Fruit fly (Drosophila melanogaster) whole organism, embryonic: Measurements from ENCODE around the gene CG8944.

Source experiments
- Asciz ChIP-seq: fragments of 200-800 bp; sonication (Bioruptor generic); optimal IDR thresholded peaks from 2 replicates; lab custom pipeline; 2017; ENCODE audit warnings: missing biosample characterization, mild to moderate bottlenecking, missing genetic modification characterization, missing genetic modification reagents
- CG12155 ChIP-seq: fragments of 200-800 bp; sonication (Bioruptor generic); optimal IDR thresholded peaks from 3 replicates; lab custom pipeline; 2016; ENCODE audit warnings: missing biosample characterization, missing genetic modification characterization
- CG1233 ChIP-seq: fragments of 200-800 bp; sonication (Bioruptor generic); optimal IDR thresholded peaks from 4 replicates; lab custom pipeline; 2018; ENCODE audit warnings: missing biosample characterization, mild to moderate bottlenecking, missing genetic modification characterization
- CG12744 ChIP-seq: fragments of 200-800 bp; sonication (Bioruptor generic); optimal IDR thresholded peaks from 2 replicates; lab custom pipeline; 2016; ENCODE audit warnings: missing biosample characterization, missing genetic modification characterization
- CG13287 ChIP-seq: fragments of 200-800 bp; sonication (Bioruptor generic); IDR thresholded peaks from 2 replicates; pipeline ENCODE4 v1.3.6; 2022; ENCODE audit warnings: missing biosample characterization, missing genetic modification characterization; ENCODE audit not compliant: partially characterized antibody
- CG14014 ChIP-seq: fragments of 200-800 bp; sonication (Bioruptor generic); IDR thresholded peaks from 2 replicates; pipeline ENCODE4 v1.3.6; 2022; ENCODE audit warnings: missing biosample characterization, missing genetic modification characterization
- CG15479 ChIP-seq: fragments of 200-800 bp; sonication (Bioruptor generic); optimal IDR thresholded peaks from 3 replicates; lab custom pipeline; 2019; ENCODE audit warnings: missing biosample characterization, mild to moderate bottlenecking, missing genetic modification characterization, moderate library complexity
- CG17361 ChIP-seq: fragments of 200-800 bp; sonication (Bioruptor generic); IDR thresholded peaks from 3 replicates; pipeline ENCODE4 v1.3.6; 2022; ENCODE audit warnings: missing biosample characterization, missing genetic modification characterization
- CG17568 ChIP-seq: fragments of 200-800 bp; sonication (Bioruptor generic); optimal IDR thresholded peaks from 2 replicates; lab custom pipeline; 2018; ENCODE audit warnings: missing biosample characterization, mild to moderate bottlenecking, missing genetic modification characterization, moderate library complexity
- CG18476 ChIP-seq: fragments of 200-800 bp; sonication (Bioruptor generic); optimal IDR thresholded peaks from 2 replicates; lab custom pipeline; 2016; ENCODE audit warnings: missing biosample characterization, mild to moderate bottlenecking, missing genetic modification characterization
- CG2889 ChIP-seq: fragments of 200-800 bp; sonication (Bioruptor generic); IDR thresholded peaks from 3 replicates; pipeline ENCODE4 v1.3.6; 2022; ENCODE audit warnings: missing biosample characterization, missing genetic modification characterization
- CG34422 ChIP-seq: fragments of 200-800 bp; sonication (Bioruptor generic); IDR thresholded peaks from 3 replicates; pipeline ENCODE4 v1.3.6; 2022; ENCODE audit warnings: missing biosample characterization, missing genetic modification characterization
- CG4617 ChIP-seq: fragments of 200-800 bp; sonication (Bioruptor generic); optimal IDR thresholded peaks from 3 replicates; lab custom pipeline; 2016; ENCODE audit warnings: missing biosample characterization, missing genetic modification characterization, borderline replicate concordance
- CG4707 ChIP-seq: fragments of 200-800 bp; sonication (Bioruptor generic); optimal IDR thresholded peaks from 2 replicates; lab custom pipeline; 2018; ENCODE audit warnings: missing biosample characterization, mild to moderate bottlenecking, missing genetic modification characterization, moderate library complexity
- CG7556 ChIP-seq: fragments of 200-800 bp; sonication (Bioruptor generic); optimal IDR thresholded peaks from 2 replicates; lab custom pipeline; 2017; ENCODE audit warnings: missing biosample characterization, mild to moderate bottlenecking, missing genetic modification characterization
- CG8765 ChIP-seq: fragments of 200-800 bp; sonication (Bioruptor generic); IDR thresholded peaks from 2 replicates; pipeline ENCODE4 v1.3.6; 2022; ENCODE audit warnings: missing biosample characterization, missing genetic modification characterization
- CG9817 ChIP-seq: fragments of 200-800 bp; sonication (Bioruptor generic); optimal IDR thresholded peaks from 2 replicates; lab custom pipeline; 2018; ENCODE audit warnings: missing biosample characterization, mild to moderate bottlenecking, missing genetic modification characterization, moderate library complexity
- CkIIα-i1 ChIP-seq: fragments of 200-800 bp; sonication (Bioruptor generic); IDR thresholded peaks from 2 replicates; pipeline ENCODE4 v1.3.6; 2022; ENCODE audit warnings: missing biosample characterization, missing genetic modification characterization
- D19A ChIP-seq: fragments of 200-800 bp; optimal IDR thresholded peaks from 3 replicates; lab custom pipeline; 2019; ENCODE audit warnings: missing biosample characterization, mild to moderate bottlenecking, missing genetic modification characterization, moderate library complexity
- Doc2 ChIP-seq: fragments of 200-800 bp; sonication (Bioruptor generic); IDR thresholded peaks from 2 replicates; pipeline ENCODE4 v1.3.6; 2022; ENCODE audit warnings: missing biosample characterization, missing genetic modification characterization
- Dp ChIP-seq: fragments of 200-800 bp; sonication (Bioruptor generic); optimal IDR thresholded peaks from 2 replicates; lab custom pipeline; 2018; ENCODE audit warnings: missing biosample characterization, mild to moderate bottlenecking, missing genetic modification characterization, moderate library complexity
- E2f2 ChIP-seq: fragments of 200-800 bp; sonication (Bioruptor generic); IDR thresholded peaks from 2 replicates; pipeline ENCODE4 v1.3.6; 2022; ENCODE audit warnings: missing biosample characterization, missing genetic modification characterization
- Elba2 ChIP-seq: fragments of 200-800 bp; sonication (Bioruptor generic); optimal IDR thresholded peaks from 3 replicates; lab custom pipeline; 2016; ENCODE audit warnings: missing biosample characterization, missing genetic modification characterization
- Gug ChIP-seq: fragments of 200-800 bp; sonication (Bioruptor generic); IDR thresholded peaks from 4 replicates; pipeline ENCODE4 v1.3.6; 2022; ENCODE audit warnings: missing biosample characterization, missing genetic modification characterization
- HmgZ ChIP-seq: fragments of 200-800 bp; sonication (Bioruptor generic); optimal IDR thresholded peaks from 2 replicates; lab custom pipeline; 2018; ENCODE audit warnings: missing biosample characterization, mild to moderate bottlenecking, missing genetic modification characterization
- NC2β ChIP-seq: fragments of 200-800 bp; sonication (Bioruptor generic); optimal IDR thresholded peaks from 2 replicates; lab custom pipeline; 2016; ENCODE audit warnings: missing biosample characterization, missing genetic modification characterization
- NK7.1 ChIP-seq: fragments of 200-800 bp; sonication (Bioruptor generic); optimal IDR thresholded peaks from 3 replicates; lab custom pipeline; 2016; ENCODE audit warnings: missing biosample characterization, missing genetic modification characterization
- Nf-YB ChIP-seq: fragments of 200-800 bp; sonication (Bioruptor generic); optimal IDR thresholded peaks from 3 replicates; lab custom pipeline; 2019; ENCODE audit warnings: missing biosample characterization, mild to moderate bottlenecking, missing genetic modification characterization, moderate library complexity
- Sox102F ChIP-seq: fragments of 200-800 bp; sonication (Bioruptor generic); optimal IDR thresholded peaks from 2 replicates; lab custom pipeline; 2018; ENCODE audit warnings: missing biosample characterization, mild to moderate bottlenecking, missing genetic modification characterization, moderate library complexity
- TFAM ChIP-seq: fragments of 200-800 bp; sonication (Bioruptor generic); optimal IDR thresholded peaks from 2 replicates; lab custom pipeline; 2017; ENCODE audit warnings: missing biosample characterization, missing genetic modification characterization, inconsistent platforms
- Usf ChIP-seq: fragments of 200-800 bp; sonication (Bioruptor generic); optimal IDR thresholded peaks from 2 replicates; lab custom pipeline; 2017; ENCODE audit warnings: missing genotype, missing biosample characterization, missing genetic modification characterization
- al ChIP-seq: fragments of 200-800 bp; sonication (Bioruptor generic); IDR thresholded peaks from 2 replicates; pipeline ENCODE4 v1.3.6; 2022; ENCODE audit warnings: missing biosample characterization, missing genetic modification characterization
- bbx ChIP-seq: fragments of 200-800 bp; sonication (Bioruptor generic); IDR thresholded peaks from 2 replicates; pipeline ENCODE4 v1.3.6; 2022; ENCODE audit warnings: missing biosample characterization, missing genetic modification characterization; ENCODE audit not compliant: partially characterized antibody
- cato ChIP-seq: fragments of 200-800 bp; sonication (Bioruptor generic); optimal IDR thresholded peaks from 2 replicates; lab custom pipeline; 2016; ENCODE audit warnings: missing biosample characterization, missing genetic modification characterization, borderline replicate concordance
- chinmo ChIP-seq: fragments of 200-800 bp; sonication (Bioruptor generic); IDR thresholded peaks from 4 replicates; pipeline ENCODE4 v1.3.6; 2022; ENCODE audit warnings: missing biosample characterization, missing genetic modification characterization; ENCODE audit not compliant: partially characterized antibody
- chm ChIP-seq: fragments of 200-800 bp; sonication (Bioruptor generic); IDR thresholded peaks from 2 replicates; pipeline ENCODE4 v1.3.6; 2022; ENCODE audit warnings: missing biosample characterization, missing genetic modification characterization
- chn ChIP-seq: fragments of 200-800 bp; sonication (Bioruptor generic); optimal IDR thresholded peaks from 2 replicates; lab custom pipeline; 2016; ENCODE audit warnings: missing biosample characterization, missing genetic modification characterization
- cwo ChIP-seq: fragments of 200-800 bp; sonication (Bioruptor generic); optimal IDR thresholded peaks from 3 replicates; lab custom pipeline; 2017; ENCODE audit warnings: missing biosample characterization, missing genetic modification characterization, mild to moderate bottlenecking, moderate library complexity, missing genetic modification reagents
- da ChIP-seq: fragments of 200-800 bp; sonication (Bioruptor generic); optimal IDR thresholded peaks from 2 replicates; lab custom pipeline; 2016; ENCODE audit warnings: missing biosample characterization, missing genetic modification characterization
- disco-r ChIP-seq: fragments of 200-800 bp; sonication (Bioruptor generic); optimal IDR thresholded peaks from 2 replicates; lab custom pipeline; 2016; ENCODE audit warnings: missing biosample characterization, missing genetic modification characterization
- fd3F ChIP-seq: fragments of 200-800 bp; sonication (Bioruptor generic); optimal IDR thresholded peaks from 2 replicates; lab custom pipeline; 2018; ENCODE audit warnings: missing biosample characterization, mild to moderate bottlenecking, missing genetic modification characterization, moderate library complexity
- gsb ChIP-seq: fragments of 200-800 bp; sonication (Bioruptor generic); IDR thresholded peaks from 2 replicates; pipeline ENCODE4 v1.3.6; 2022; ENCODE audit warnings: missing biosample characterization, missing genetic modification characterization
- hth ChIP-seq: fragments of >200 bp; optimal IDR thresholded peaks from 2 replicates; lab custom pipeline; 2017; ENCODE audit warnings: inconsistent platforms
- ind ChIP-seq: fragments of 200-800 bp; sonication (Bioruptor generic); optimal IDR thresholded peaks from 3 replicates; lab custom pipeline; 2016; ENCODE audit warnings: missing biosample characterization, missing genetic modification characterization
- lov ChIP-seq, 2 experiments: fragments of 200-800 bp in 1 of 2; fragments of >200 bp in 1 of 2; sonication (Bioruptor generic) in 1 of 2; IDR thresholded peaks in 1 of 2; optimal IDR thresholded peaks in 1 of 2; 2 replicates in 1 of 2; 3 replicates in 1 of 2; pipeline versions ENCODE4 v1.3.6 to Lab custom; 2017 to 2022; ENCODE audit warnings: missing biosample characterization in 1 of 2, missing genetic modification characterization in 1 of 2
- pnt ChIP-seq: fragments of 200-800 bp; sonication (Bioruptor generic); optimal IDR thresholded peaks from 3 replicates; lab custom pipeline; 2016; ENCODE audit warnings: missing biosample characterization, missing genetic modification characterization
- repo ChIP-seq: fragments of 200-800 bp; sonication (Bioruptor generic); optimal IDR thresholded peaks from 2 replicates; lab custom pipeline; 2016; ENCODE audit warnings: missing biosample characterization, missing genetic modification characterization
- ro ChIP-seq: fragments of 200-800 bp; sonication (Bioruptor generic); IDR thresholded peaks from 2 replicates; pipeline ENCODE4 v1.3.6; 2022; ENCODE audit warnings: missing biosample characterization, missing genetic modification characterization
- sima ChIP-seq: fragments of 200-800 bp; sonication (Bioruptor generic); optimal IDR thresholded peaks from 2 replicates; lab custom pipeline; 2016; ENCODE audit warnings: missing biosample characterization, missing genetic modification characterization
- zfh2 ChIP-seq: fragments of 200-800 bp; sonication (Bioruptor generic); optimal IDR thresholded peaks from 2 replicates; lab custom pipeline; 2016; ENCODE audit warnings: missing biosample characterization, missing genetic modification characterization

The CG8944 gene

DNA sequence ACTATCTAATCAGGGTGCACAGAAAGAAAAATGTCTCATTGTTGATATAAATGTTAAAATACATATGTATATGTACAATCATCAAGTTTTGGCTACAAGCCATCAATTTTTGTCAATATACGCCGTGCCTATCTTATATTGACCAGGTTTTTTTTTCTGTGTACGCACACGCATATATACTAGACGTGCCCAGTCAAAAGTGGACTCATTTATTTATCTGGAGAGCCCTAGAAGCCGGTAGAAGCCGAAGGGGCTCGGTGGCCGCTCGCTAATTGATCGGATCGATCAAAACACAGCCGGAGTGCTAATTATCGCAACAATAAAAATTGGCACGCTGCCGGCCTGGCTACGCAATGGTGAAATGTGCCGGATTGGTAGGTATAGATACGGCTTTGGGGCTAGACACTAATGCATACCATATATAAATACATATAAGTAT, 5.7 kb downstream of the CG8944 start (continued):
- no peak for TF ChIP-seq lov (optimal IDR thresholded peaks at IDR 0.05; lab: Kevin White, UChicago)
- TF ChIP-seq lov (GFP tag; IDR thresholded peaks at IDR 0.05; lab: Robert Waterston, UW): no peak
- TF ChIP-seq CG34422 (GFP tag; lab: Robert Waterston, UW): peak; percentile 57; the same call in 1 of the 3 replicates
- TF ChIP-seq cato (GFP tag; lab: Kevin White, UChicago): peak; percentile 29
- peak; percentile 66 for TF ChIP-seq CG7556
- no peak for TF ChIP-seq disco-r (GFP tag; lab: Kevin White, UChicago)
- no peak for TF ChIP-seq pnt
- no peak for TF ChIP-seq TFAM (GFP tag; lab: Kevin White, UChicago)
- peak; percentile 88 for TF ChIP-seq HmgZ (tag; lab: Kevin White, UChicago)
- TF ChIP-seq CG4707: peak; percentile 14
- TF ChIP-seq repo (GFP tag; lab: Kevin White, UChicago): no peak
- TF ChIP-seq Dp (GFP tag; lab: Kevin White, UChicago): no peak
- peak; percentile 67 for TF ChIP-seq ind
- peak; percentile 70 for TF ChIP-seq gsb (GFP tag; lab: Robert Waterston, UW)
- no peak for TF ChIP-seq CG4617 (GFP tag; lab: Kevin White, UChicago)
- peak; percentile 80 for TF ChIP-seq CG14014 (GFP tag; lab: Robert Waterston, UW)
- peak; percentile 46 for TF ChIP-seq CG1233 (GFP tag; lab: Kevin White, UChicago)
- no peak for TF ChIP-seq da (GFP tag; lab: Kevin White, UChicago)
- TF ChIP-seq Sox102F: no peak
- peak; percentile 60 for TF ChIP-seq fd3F (GFP tag; lab: Kevin White, UChicago)
- TF ChIP-seq CG15479: no peak
- TF ChIP-seq chm: peak; percentile 62; the same call in 1 of the 2 replicates
- peak; percentile 51 for TF ChIP-seq CG12744 (GFP tag; lab: Kevin White, UChicago)
- TF ChIP-seq CG17568 (GFP tag; lab: Kevin White, UChicago): no peak
- TF ChIP-seq CG8765: no peak
- no peak for TF ChIP-seq CG13287 (GFP tag; lab: Robert Waterston, UW)
- TF ChIP-seq E2f2: peak; percentile 36; the same call in 1 of the 2 replicates
- TF ChIP-seq CG17361: peak; percentile 59
- TF ChIP-seq zfh2 (GFP tag; lab: Kevin White, UChicago): peak; percentile 58
- no peak for TF ChIP-seq Doc2 (GFP tag; lab: Robert Waterston, UW)
- TF ChIP-seq Asciz (GFP tag; lab: Kevin White, UChicago): no peak
- no peak for TF ChIP-seq chinmo (GFP tag; lab: Robert Waterston, UW)
- peak; percentile 37 for TF ChIP-seq D19A (tag; lab: Kevin White, UChicago)
- peak; percentile 47 for TF ChIP-seq NK7.1 (GFP tag; lab: Kevin White, UChicago)
- peak; percentile 45 for TF ChIP-seq NC2β (GFP tag; lab: Kevin White, UChicago)
- peak; percentile 69 for TF ChIP-seq CG9817 (tag; lab: Kevin White, UChicago)
- no peak for TF ChIP-seq hth (lab: Kevin White, UChicago)
- TF ChIP-seq CG12155 (GFP tag; lab: Kevin White, UChicago): peak; percentile 41
- no peak for TF ChIP-seq ro (GFP tag; lab: Robert Waterston, UW)
- no peak for TF ChIP-seq Usf (GFP tag; lab: Kevin White, UChicago)
- peak; percentile 59; the same call in 1 of the 3 replicates for TF ChIP-seq CG2889 (GFP tag; lab: Robert Waterston, UW)
- no peak for TF ChIP-seq CG18476 (GFP tag; lab: Kevin White, UChicago)
- no peak for TF ChIP-seq sima (GFP tag; lab: Kevin White, UChicago)
- TF ChIP-seq Gug (GFP tag; lab: Robert Waterston, UW): peak; percentile 64; the same call in 3 of the 4 replicates
- TF ChIP-seq Elba2: no peak
- TF ChIP-seq Nf-YB (GFP tag; lab: Kevin White, UChicago): peak; percentile 44
- TF ChIP-seq chn (GFP tag; lab: Kevin White, UChicago): peak; percentile 44
- TF ChIP-seq CkIIα-i1 (GFP tag; lab: Robert Waterston, UW): no peak
- peak; percentile 84 for TF ChIP-seq cwo (GFP tag; lab: Kevin White, UChicago)
- no peak for TF ChIP-seq bbx (GFP tag; lab: Robert Waterston, UW)
- TF ChIP-seq al (GFP tag; lab: Robert Waterston, UW): peak; percentile 66; the same call in 1 of the 2 replicates
